Worm (Caenorhabditis elegans): ENCODE results near the gene ril-2.

DNA sequence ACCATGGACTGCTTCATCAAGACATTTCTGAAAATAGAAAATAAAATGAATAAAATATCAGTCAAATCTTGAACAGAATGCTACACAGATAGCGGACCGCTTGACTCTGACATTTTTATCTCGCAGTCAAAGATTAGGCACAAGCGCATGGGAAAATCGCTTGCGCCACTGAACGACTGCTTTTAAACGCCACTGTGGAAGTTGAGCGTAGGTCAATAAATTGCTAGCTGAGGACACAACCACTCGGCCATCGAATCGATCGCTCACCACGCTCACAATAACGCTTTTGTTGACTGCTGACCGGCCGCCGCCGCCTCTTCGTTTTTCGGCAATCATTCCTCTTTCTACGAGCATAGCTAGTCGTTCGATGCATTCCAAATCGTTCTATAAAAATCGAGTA lies 2.2 kb downstream of the ril-2 start:
- TF ChIP-seq somi-1 (GFP tag; optimal IDR thresholded peaks at IDR 0.05) (peak; percentile 22), snpc-1.1 (tag; optimal IDR thresholded peaks at IDR 0.05; ENCODE audit: insufficient read depth) (peak; percentile 24), ceh-58 (GFP tag; IDR thresholded peaks at IDR 0.05) (no peak), F10E7.11 (tag; optimal IDR thresholded peaks at IDR 0.05) (peak; percentile 54), ccch-3 (GFP tag; optimal IDR thresholded peaks at IDR 0.05) (no peak), efl-1 (GFP tag; optimal IDR thresholded peaks at IDR 0.05) (no peak), zfh-2 (GFP tag; conservative IDR thresholded peaks at IDR 0.05) (peak; percentile 53; the same call in 1 of the 2 replicates), dox-1 (GFP tag; IDR thresholded peaks at IDR 0.05) (peak; percentile 78), Y95B8A.8 (GFP tag; IDR thresholded peaks at IDR 0.05) (0 out of 2 replicates have a peak, but pooled peaks have one; percentile 27), madf-10 (tag; optimal IDR thresholded peaks at IDR 0.05) (peak; percentile 15), cebp-2 (GFP tag; IDR thresholded peaks at IDR 0.05) (peak; percentile 92), die-1 (tag; optimal IDR thresholded peaks at IDR 0.05) (peak; percentile 79)
